Worm (Caenorhabditis elegans) whole organism, L1 larva: ENCODE results near the gene W09G12.7.

ENCODE experiments used
- ama-1 ChIP-seq: fragments of 150-350 bp; optimal IDR thresholded peaks from 2 replicates; lab custom pipeline; 2014
- grh-1 ChIP-seq: fragments of 200-800 bp; sonication (Bioruptor generic); IDR thresholded peaks from 2 replicates; pipeline ENCODE4 v1.3.6; 2022; ENCODE audit warnings: missing genetic modification reagents, missing genetic modification characterization, missing compliant biosample characterization
- hpl-2 ChIP-seq: fragments of 150-350 bp; optimal IDR thresholded peaks from 2 replicates; lab custom pipeline; 2014; ENCODE audit warnings: missing biosample characterization, missing genetic modification reagents, missing genetic modification characterization
- nhr-77 ChIP-seq: fragments of 150-350 bp; optimal IDR thresholded peaks from 2 replicates; lab custom pipeline; 2014; ENCODE audit warnings: missing biosample characterization, missing genetic modification characterization
- snu-23 ChIP-seq: sonication (generic microtip); optimal IDR thresholded peaks from 2 replicates; lab custom pipeline; 2016; ENCODE audit warnings: missing genetic modification characterization, missing compliant biosample characterization
- ztf-11 ChIP-seq, 2 experiments: sonication (generic microtip); optimal IDR thresholded peaks; 2 replicates each; lab custom pipeline; 2016 to 2017; ENCODE audit warnings: missing genetic modification characterization in 2 of 2, missing biosample characterization in 1 of 2, missing compliant biosample characterization in 1 of 2
- ztf-4 ChIP-seq: fragments of 150-350 bp; optimal IDR thresholded peaks from 2 replicates; lab custom pipeline; 2014; ENCODE audit warnings: missing biosample characterization, missing genetic modification characterization

DNA sequence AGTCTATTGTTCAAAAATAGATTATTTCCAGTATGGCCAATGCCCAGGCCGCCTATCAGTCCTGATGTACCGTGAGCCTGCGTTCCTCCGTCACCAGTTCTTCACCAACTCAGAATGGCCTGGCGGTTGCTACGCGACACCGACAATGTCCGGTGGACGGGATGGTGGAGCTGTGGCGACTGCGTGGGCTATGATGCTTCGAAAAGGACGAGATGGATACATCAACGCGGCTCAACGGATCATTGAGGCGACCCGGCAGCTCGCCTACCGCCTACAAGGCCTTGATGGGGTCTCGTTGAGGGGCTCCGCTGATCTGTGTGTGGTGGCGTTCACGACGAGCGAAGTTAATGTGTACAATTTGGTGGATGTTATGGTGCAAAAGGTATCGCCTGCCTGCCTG, 29.4 kb upstream of the W09G12.7 start:
- TF ChIP-seq grh-1 (GFP tag; lab: Robert Waterston, UW), result no peak
- TF ChIP-seq ztf-4 (tag; lab: Kevin White, UChicago), result no peak
- TF ChIP-seq snu-23 (GFP tag; lab: Kevin White, UChicago), result no peak
- TF ChIP-seq hpl-2 (GFP tag; lab: Kevin White, UChicago), result no peak
- TF ChIP-seq nhr-77 (tag; lab: Kevin White, UChicago), result no peak
- TF ChIP-seq ztf-11 (tag; optimal IDR thresholded peaks at IDR 0.05; lab: Kevin White, UChicago), result no peak
- TF ChIP-seq ama-1 (lab: Kevin White, UChicago), result no peak
